Worm (Caenorhabditis elegans) whole organism, young adult: ENCODE data around the gene F13E9.12.

Experiments used
- B0035.1 ChIP-seq: sonication (generic microtip); optimal IDR thresholded peaks from 2 replicates; lab custom pipeline; 2016; ENCODE audit warnings: missing genetic modification characterization, mild to moderate bottlenecking, missing compliant biosample characterization, missing genotype, missing genetic modification reagents
- C06A6.2 ChIP-seq: fragments of 200-800 bp; sonication (Bioruptor generic); conservative IDR thresholded peaks from 2 replicates; pipeline ENCODE4 v1.3.6; 2022; ENCODE audit warnings: missing genetic modification characterization, missing compliant biosample characterization
- F10E7.11 ChIP-seq: sonication (generic microtip); optimal IDR thresholded peaks from 2 replicates; lab custom pipeline; 2017; ENCODE audit warnings: mild to moderate bottlenecking, missing genetic modification characterization, moderate library complexity, missing compliant biosample characterization
- F33H1.4 ChIP-seq: fragments of 200-800 bp; sonication (Bioruptor generic); IDR thresholded peaks from 2 replicates; pipeline ENCODE4 v1.3.6; 2022; ENCODE audit warnings: missing genetic modification reagents, missing genetic modification characterization, missing compliant biosample characterization
- F57A8.1 ChIP-seq: fragments of 200-800 bp; sonication (Bioruptor generic); optimal IDR thresholded peaks from 2 replicates; lab custom pipeline; 2018; ENCODE audit warnings: mild to moderate bottlenecking, missing genetic modification characterization, moderate library complexity, missing compliant biosample characterization
- F57C9.4 ChIP-seq: sonication (generic microtip); optimal IDR thresholded peaks from 2 replicates; lab custom pipeline; 2017; ENCODE audit warnings: mild to moderate bottlenecking, missing genetic modification characterization, missing compliant biosample characterization
- attf-3 ChIP-seq: fragments of 200-800 bp; sonication (Bioruptor generic); conservative IDR thresholded peaks from 2 replicates; pipeline ENCODE4 v1.3.6; 2022; ENCODE audit warnings: missing genetic modification reagents, missing genetic modification characterization, missing compliant biosample characterization
- bed-1 ChIP-seq: fragments of 200-800 bp; sonication (Bioruptor generic); IDR thresholded peaks from 2 replicates; pipeline ENCODE4 v1.3.6; 2022; ENCODE audit warnings: missing genetic modification reagents, missing genetic modification characterization, missing compliant biosample characterization
- bed-2 ChIP-seq: fragments of 200-800 bp; sonication (Bioruptor generic); IDR thresholded peaks from 2 replicates; pipeline ENCODE4 v1.3.6; 2022; ENCODE audit warnings: missing genetic modification reagents, missing genetic modification characterization, missing compliant biosample characterization
- ceh-100 ChIP-seq: fragments of 200-800 bp; sonication (Bioruptor generic); IDR thresholded peaks from 2 replicates; pipeline ENCODE4 v1.3.6; 2022; ENCODE audit warnings: missing genetic modification reagents, missing genetic modification characterization, missing compliant biosample characterization
- dpl-1 ChIP-seq: fragments of 150-350 bp; optimal IDR thresholded peaks from 2 replicates; lab custom pipeline; 2014; ENCODE audit warnings: missing biosample characterization, missing genetic modification reagents, missing genetic modification characterization
- egl-18 ChIP-seq: fragments of 200-800 bp; sonication (Bioruptor generic); IDR thresholded peaks from 2 replicates; pipeline ENCODE4 v1.3.6; 2022; ENCODE audit warnings: missing genetic modification reagents, missing genetic modification characterization, missing compliant biosample characterization
- egl-44 ChIP-seq: fragments of 200-800 bp; sonication (Bioruptor generic); IDR thresholded peaks from 2 replicates; pipeline ENCODE4 v1.3.6; 2022; ENCODE audit warnings: missing genetic modification reagents, missing genetic modification characterization, missing compliant biosample characterization
- egrh-3 ChIP-seq: fragments of 200-800 bp; sonication (Bioruptor generic); IDR thresholded peaks from 2 replicates; pipeline ENCODE4 v1.3.6; 2022; ENCODE audit warnings: missing genetic modification reagents, missing genetic modification characterization, missing compliant biosample characterization
- ekl-4 ChIP-seq: fragments of 200-800 bp; sonication (Bioruptor generic); IDR thresholded peaks from 2 replicates; pipeline ENCODE4 v1.3.6; 2022; ENCODE audit warnings: missing genetic modification reagents, missing genetic modification characterization, missing compliant biosample characterization
- fkh-3 ChIP-seq: sonication (generic microtip); optimal IDR thresholded peaks from 2 replicates; lab custom pipeline; 2016; ENCODE audit warnings: mild to moderate bottlenecking, missing genetic modification characterization, missing compliant biosample characterization
- him-1 ChIP-seq: sonication (generic microtip); optimal IDR thresholded peaks from 2 replicates; lab custom pipeline; 2016; ENCODE audit warnings: missing genotype, missing genetic modification reagents, missing genetic modification characterization, missing compliant biosample characterization
- hlh-26 ChIP-seq: fragments of 200-800 bp; sonication (Bioruptor generic); conservative IDR thresholded peaks from 2 replicates; pipeline ENCODE4 v1.3.6; 2022; ENCODE audit warnings: missing genetic modification reagents, missing genetic modification characterization, missing compliant biosample characterization
- hmg-1.2 ChIP-seq: fragments of 200-800 bp; sonication (Bioruptor generic); IDR thresholded peaks from 2 replicates; pipeline ENCODE4 v1.3.6; 2022; ENCODE audit warnings: missing genetic modification reagents, missing genetic modification characterization, missing compliant biosample characterization
- hsf-1 ChIP-seq: fragments of 200-800 bp; sonication (Bioruptor generic); IDR thresholded peaks from 2 replicates; pipeline ENCODE4 v1.3.6; 2022; ENCODE audit warnings: missing genetic modification reagents, missing genetic modification characterization, missing compliant biosample characterization
- let-607 ChIP-seq, 2 experiments: fragments of 200-800 bp in 1 of 2; sonication (Bioruptor generic) in 1 of 2; sonication (generic microtip) in 1 of 2; optimal IDR thresholded peaks; 2 replicates each; lab custom pipeline; 2016 to 2018; ENCODE audit warnings: mild to moderate bottlenecking in 2 of 2, missing compliant biosample characterization in 2 of 2, missing genetic modification characterization in 2 of 2, moderate library complexity in 2 of 2, missing genotype in 1 of 2
- lin-35 ChIP-seq, 3 experiments: fragments of 150-350 bp in 2 of 3; sonication (generic microtip) in 1 of 3; optimal IDR thresholded peaks; 2 replicates each; lab custom pipeline; 2014 to 2018; ENCODE audit warnings: missing biosample characterization in 3 of 3, missing genetic modification characterization in 3 of 3, missing genetic modification reagents in 3 of 3
- lir-1 ChIP-seq: fragments of 200-800 bp; sonication (Bioruptor generic); conservative IDR thresholded peaks from 2 replicates; pipeline ENCODE4 v1.3.6; 2022; ENCODE audit warnings: missing genetic modification reagents, missing genetic modification characterization, missing compliant biosample characterization
- madf-3 ChIP-seq: fragments of 200-800 bp; sonication (Bioruptor generic); IDR thresholded peaks from 2 replicates; pipeline ENCODE4 v1.3.6; 2022; ENCODE audit warnings: missing genetic modification reagents, missing genetic modification characterization, missing compliant biosample characterization
- mcd-1 ChIP-seq: fragments of 200-800 bp; sonication (Bioruptor generic); IDR thresholded peaks from 2 replicates; pipeline ENCODE4 v1.3.6; 2022; ENCODE audit warnings: missing genetic modification reagents, missing genetic modification characterization, missing compliant biosample characterization
- mel-28 ChIP-seq: sonication (generic microtip); optimal IDR thresholded peaks from 2 replicates; lab custom pipeline; 2016; ENCODE audit warnings: borderline replicate concordance, mild to moderate bottlenecking, missing genetic modification characterization, missing compliant biosample characterization
- nfya-1 ChIP-seq: sonication (generic microtip); optimal IDR thresholded peaks from 2 replicates; lab custom pipeline; 2017; ENCODE audit warnings: antibody characterized with exemption, missing compliant biosample characterization, missing genetic modification characterization, borderline replicate concordance; ENCODE audit not compliant: insufficient read depth
- nfya-2 ChIP-seq: fragments of 200-800 bp; sonication (Bioruptor generic); IDR thresholded peaks from 2 replicates; pipeline ENCODE4 v1.3.6; 2022; ENCODE audit warnings: missing genetic modification reagents, missing genetic modification characterization, missing compliant biosample characterization
- nhr-179 ChIP-seq: sonication (generic microtip); optimal IDR thresholded peaks from 2 replicates; lab custom pipeline; 2016; ENCODE audit warnings: mild to moderate bottlenecking, missing genetic modification characterization, missing compliant biosample characterization
- nhr-80 ChIP-seq: sonication (generic microtip); optimal IDR thresholded peaks from 2 replicates; lab custom pipeline; 2016; ENCODE audit warnings: missing genetic modification characterization, missing compliant biosample characterization
- pbrm-1 ChIP-seq: fragments of 200-800 bp; sonication (Bioruptor generic); IDR thresholded peaks from 2 replicates; pipeline ENCODE4 v1.3.6; 2022; ENCODE audit warnings: missing genetic modification reagents, missing genetic modification characterization, missing compliant biosample characterization
- pha-4 ChIP-seq: fragments of 150-350 bp; sonication (generic microtip); optimal IDR thresholded peaks from 2 replicates; lab custom pipeline; 2014; ENCODE audit warnings: missing biosample characterization, missing genetic modification reagents, missing genetic modification characterization
- rcor-1 ChIP-seq: fragments of 200-800 bp; sonication (Bioruptor generic); IDR thresholded peaks from 2 replicates; pipeline ENCODE4 v1.3.6; 2022; ENCODE audit warnings: missing genetic modification reagents, missing genetic modification characterization, missing compliant biosample characterization
- sptf-2 ChIP-seq: fragments of 200-800 bp; sonication (Bioruptor generic); optimal IDR thresholded peaks from 2 replicates; lab custom pipeline; 2018; ENCODE audit warnings: mild to moderate bottlenecking, missing genetic modification characterization, missing compliant biosample characterization
- tbp1 ChIP-seq: fragments of 200-800 bp; sonication (Bioruptor generic); optimal IDR thresholded peaks from 2 replicates; lab custom pipeline; 2018; ENCODE audit warnings: mild to moderate bottlenecking, missing genetic modification characterization, missing compliant biosample characterization
- tbx-9 ChIP-seq: sonication (generic microtip); optimal IDR thresholded peaks from 2 replicates; lab custom pipeline; 2016; ENCODE audit warnings: borderline replicate concordance, missing genetic modification characterization, inconsistent platforms, missing compliant biosample characterization
- tlf-1 ChIP-seq: fragments of 200-800 bp; sonication (Bioruptor generic); optimal IDR thresholded peaks from 2 replicates; lab custom pipeline; 2018; ENCODE audit warnings: mild to moderate bottlenecking, missing genetic modification characterization, missing compliant biosample characterization
- unc-130 ChIP-seq: sonication (generic microtip); optimal IDR thresholded peaks from 2 replicates; lab custom pipeline; 2016; ENCODE audit warnings: missing genetic modification reagents, missing genetic modification characterization, missing compliant biosample characterization
- ztf-3 ChIP-seq: fragments of 200-800 bp; sonication (Bioruptor generic); optimal IDR thresholded peaks from 2 replicates; lab custom pipeline; 2018; ENCODE audit warnings: mild to moderate bottlenecking, missing genetic modification characterization, missing compliant biosample characterization

F13E9.12 gene

DNA sequence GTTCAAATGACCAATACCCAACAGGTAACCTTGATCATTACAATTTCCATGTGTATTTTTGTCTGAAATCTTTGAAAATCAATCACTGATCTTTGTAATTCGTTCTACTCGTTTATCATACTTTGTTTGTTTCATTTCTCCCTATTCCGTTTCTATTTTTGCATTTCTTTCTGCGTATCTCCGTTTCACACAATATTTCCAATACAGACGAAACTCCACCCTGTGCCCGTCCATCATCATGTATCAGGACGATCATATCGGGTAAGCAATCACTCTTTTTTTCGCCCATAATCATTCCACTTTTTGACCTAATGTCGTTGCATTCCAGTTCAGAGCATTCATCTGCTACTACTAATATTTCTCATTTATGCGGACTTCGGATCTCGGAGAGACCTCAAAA lies 35.3 kb upstream of the F13E9.12 start, which contains the start of gene pyk-2:
TSS of gene pyk-2 (plus strand) at position 206 of the 400 bp plus-strand sequence.
- TF ChIP-seq nhr-80 (peak; percentile 91), hmg-1.2 (GFP tag; lab: Robert Waterston, UW) (peak; percentile 62), tbx-9 (no peak), pbrm-1 (GFP tag; lab: Robert Waterston, UW) (no peak)

DNA sequence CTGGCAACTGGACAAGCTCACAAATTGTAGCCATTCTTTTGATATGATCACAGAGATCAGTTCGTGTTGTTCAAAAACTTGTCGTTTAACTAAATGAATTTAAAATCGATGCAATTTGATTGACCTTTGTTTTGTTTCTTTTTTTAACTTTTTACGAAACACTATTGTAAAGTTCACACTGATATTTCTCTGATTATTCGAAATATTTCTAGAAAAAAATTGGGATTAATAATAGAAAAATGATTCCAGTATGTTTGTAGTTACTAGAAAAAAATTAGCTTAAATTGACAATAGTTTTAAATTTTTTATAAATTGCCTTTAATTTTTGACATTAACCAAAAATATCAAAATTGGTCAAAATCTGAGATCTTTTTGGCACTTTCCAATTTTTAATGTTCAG lies 34.8 kb upstream of the F13E9.12 start, which contains the start of gene ZK596.2:
TSS of gene ZK596.2 (minus strand) at position 101 of the 400 bp plus-strand sequence.
- no peak for TF ChIP-seq B0035.1 (tag; lab: Kevin White, UChicago)
- TF ChIP-seq dpl-1 (GFP tag; lab: Kevin White, UChicago) = no peak
- no peak for TF ChIP-seq sptf-2 (GFP tag; lab: Kevin White, UChicago)
- TF ChIP-seq egl-44 (GFP tag; lab: Robert Waterston, UW) = no peak
- TF ChIP-seq rcor-1 (GFP tag; lab: Robert Waterston, UW) = no peak
- no peak for TF ChIP-seq mel-28
- TF ChIP-seq hsf-1 (GFP tag; lab: Robert Waterston, UW) = no peak
- TF ChIP-seq F57C9.4 (tag; lab: Kevin White, UChicago) = no peak
- TF ChIP-seq pha-4 (tag; lab: Kevin White, UChicago) = no peak
- TF ChIP-seq nfya-1 (tag; lab: Kevin White, UChicago) = no peak
- no peak for TF ChIP-seq unc-130 (GFP tag; lab: Kevin White, UChicago)
- TF ChIP-seq ceh-100 (GFP tag; lab: Robert Waterston, UW) = no peak

DNA sequence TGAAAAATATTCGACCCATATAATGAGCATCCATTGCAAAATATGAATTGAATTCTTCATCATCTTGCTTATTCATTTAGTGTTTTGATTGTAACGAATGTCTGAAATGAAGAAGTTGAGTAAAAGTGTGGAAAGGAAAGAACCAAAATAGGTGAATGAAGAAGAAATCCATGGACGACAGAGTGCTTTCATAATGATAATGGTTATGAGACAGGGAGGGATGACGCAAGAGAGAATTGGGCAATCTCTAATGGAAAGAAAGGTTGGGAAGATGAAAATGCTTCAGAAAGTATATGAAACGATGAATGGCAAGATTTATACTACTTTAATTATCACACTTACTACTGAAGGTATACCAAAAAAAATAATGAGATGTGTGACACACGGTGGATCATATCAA lies 29.9 kb upstream of the F13E9.12 start, which contains the start of gene ZK596.3:
TSS of gene ZK596.3 (minus strand) at position 101 of the 400 bp plus-strand sequence.
- TF ChIP-seq pha-4 (tag; lab: Kevin White, UChicago) (no peak), lir-1 (no peak), nhr-179 (tag; lab: Kevin White, UChicago) (no peak), egl-44 (GFP tag; lab: Robert Waterston, UW) (no peak), bed-2 (GFP tag; lab: Robert Waterston, UW) (no peak), ztf-3 (GFP tag; lab: Kevin White, UChicago) (no peak), F33H1.4 (GFP tag; lab: Robert Waterston, UW) (no peak), ekl-4 (GFP tag; lab: Robert Waterston, UW) (no peak), him-1 (tag; lab: Kevin White, UChicago) (no peak), sptf-2 (GFP tag; lab: Kevin White, UChicago) (no peak), dpl-1 (GFP tag; lab: Kevin White, UChicago) (no peak), F57A8.1 (no peak)

DNA sequence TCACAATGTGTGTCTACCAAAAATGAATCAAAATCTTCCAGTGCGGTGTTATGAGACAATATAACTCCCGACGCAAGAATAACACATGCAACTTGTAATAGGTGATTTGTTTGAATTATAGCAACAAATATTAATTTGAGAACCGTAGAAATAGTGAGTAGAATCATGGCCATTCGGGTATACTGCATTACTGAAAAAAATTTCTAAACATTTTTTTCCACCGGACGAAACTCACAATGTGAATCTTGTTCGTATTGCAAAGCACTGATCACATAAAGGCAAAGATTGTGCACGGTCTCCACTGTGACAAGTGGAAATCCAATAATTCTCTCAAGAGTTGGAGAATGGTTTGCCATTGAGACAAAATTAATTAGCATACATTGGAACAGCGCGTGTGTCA lies 28.0 kb upstream of the F13E9.12 start:
- no peak for TF ChIP-seq fkh-3 (tag; lab: Kevin White, UChicago)
- TF ChIP-seq nfya-2 = no peak
- TF ChIP-seq ztf-3 (GFP tag; lab: Kevin White, UChicago) = no peak
- no peak for TF ChIP-seq madf-3 (GFP tag; lab: Robert Waterston, UW)
- no peak for TF ChIP-seq him-1 (tag; lab: Kevin White, UChicago)
- TF ChIP-seq lir-1 = no peak
- TF ChIP-seq C06A6.2 (GFP tag; lab: Robert Waterston, UW) = no peak
- TF ChIP-seq hlh-26 = no peak
- no peak for TF ChIP-seq lin-35 (GFP tag; optimal IDR thresholded peaks at IDR 0.05; lab: Kevin White, UChicago)

DNA sequence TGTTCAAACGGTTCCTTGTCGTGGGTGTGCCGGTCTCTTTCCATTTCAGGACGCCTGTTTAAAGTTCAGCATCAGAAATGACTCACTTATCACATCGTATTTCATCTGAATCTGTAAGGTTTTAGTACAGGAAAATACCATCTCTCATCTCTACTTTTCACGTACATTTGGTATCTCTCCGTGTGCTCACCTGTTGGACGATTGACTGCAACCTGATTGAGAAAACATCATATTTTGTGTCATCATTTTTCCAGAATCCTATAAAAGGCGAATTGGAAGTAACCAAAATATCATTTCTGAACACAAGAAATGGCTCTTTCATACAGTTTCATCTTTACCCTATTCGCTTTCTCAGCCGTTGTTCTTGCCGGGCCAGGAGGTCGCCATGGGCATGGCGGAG lies 25.7 kb upstream of the F13E9.12 start, which contains the start of gene srlf-30:
TSS of gene srlf-30 (plus strand) at position 301 of the 400 bp plus-strand sequence.
- TF ChIP-seq ekl-4 (GFP tag; lab: Robert Waterston, UW) (no peak), let-607 (tag; optimal IDR thresholded peaks at IDR 0.05; lab: Kevin White, UChicago) (no peak), nhr-80 (no peak), F10E7.11 (no peak), egl-18 (GFP tag; lab: Robert Waterston, UW) (no peak), attf-3 (GFP tag; lab: Robert Waterston, UW) (no peak), bed-1 (no peak), egrh-3 (GFP tag; lab: Robert Waterston, UW) (no peak), tlf-1 (GFP tag; lab: Kevin White, UChicago) (no peak), F57C9.4 (tag; lab: Kevin White, UChicago) (no peak), mcd-1 (GFP tag; lab: Robert Waterston, UW) (no peak), tbp1 (GFP tag; lab: Kevin White, UChicago) (no peak)
- TF ChIP-seq, all 124 proteins: peak for 0
